Worm (Caenorhabditis elegans) whole organism, L3 larva: ENCODE results near the gene atgp-1.
A peak's percentile ranks its signal among the peaks of the same experiment; 100 is the strongest.

Source experiments
- ama-1 ChIP-seq: fragments of 150-350 bp; optimal IDR thresholded peaks from 2 replicates; lab custom pipeline; 2018
- ceh-9 ChIP-seq: sonication (generic microtip); optimal IDR thresholded peaks from 2 replicates; lab custom pipeline; 2018; ENCODE audit warnings: missing biosample characterization, missing genetic modification characterization
- egl-5 ChIP-seq: fragments of 150-350 bp; optimal IDR thresholded peaks from 2 replicates; lab custom pipeline; 2017; ENCODE audit warnings: missing biosample characterization, missing genetic modification reagents, missing genetic modification characterization, inconsistent platforms
- fkh-10 ChIP-seq: sonication (generic microtip); optimal IDR thresholded peaks from 2 replicates; lab custom pipeline; 2017; ENCODE audit warnings: missing biosample characterization, missing genetic modification reagents, missing genetic modification characterization
- nhr-25 ChIP-seq: sonication (generic microtip); optimal IDR thresholded peaks from 2 replicates; lab custom pipeline; 2017; ENCODE audit warnings: missing biosample characterization, missing genetic modification characterization
- nhr-77 ChIP-seq: fragments of 150-350 bp; optimal IDR thresholded peaks from 2 replicates; lab custom pipeline; 2014; ENCODE audit warnings: missing biosample characterization, missing genetic modification characterization
- pha-4 ChIP-seq: fragments of 150-350 bp; optimal IDR thresholded peaks from 2 replicates; lab custom pipeline; 2014; ENCODE audit warnings: missing biosample characterization, missing genetic modification reagents, missing genetic modification characterization
- snpc-4 ChIP-seq: fragments of 150-350 bp; optimal IDR thresholded peaks from 2 replicates; lab custom pipeline; 2014; ENCODE audit warnings: missing biosample characterization, missing genetic modification characterization
- ztf-4 ChIP-seq: fragments of 150-350 bp; optimal IDR thresholded peaks from 2 replicates; lab custom pipeline; 2014; ENCODE audit warnings: missing biosample characterization, missing genetic modification characterization

- peak; percentile 14 for TF ChIP-seq ama-1 (lab: Kevin White, UChicago)
- TF ChIP-seq pha-4: no peak
- TF ChIP-seq egl-5 (tag; lab: Kevin White, UChicago): no peak
- TF ChIP-seq fkh-10 (GFP tag; lab: Kevin White, UChicago): no peak
- no peak for TF ChIP-seq nhr-25 (tag; lab: Kevin White, UChicago)
- no peak for TF ChIP-seq nhr-77 (tag; lab: Kevin White, UChicago)
- no peak for TF ChIP-seq ztf-4 (tag; lab: Kevin White, UChicago)
- no peak for TF ChIP-seq ceh-9
- TF ChIP-seq snpc-4 (tag; lab: Kevin White, UChicago): no peak
Measured at ce11 chrIV:17276705-17277458, 7.7 kb downstream of the atgp-1 start, which contains the start of gene clec-196.
